Fruit fly (Drosophila melanogaster) whole organism, embryonic: ENCODE measurements around the gene Twdlalpha.

ENCODE experiments used
- Asciz ChIP-seq: fragments of 200-800 bp; sonication (Bioruptor generic); optimal IDR thresholded peaks from 2 replicates; lab custom pipeline; 2017; ENCODE audit warnings: missing biosample characterization, mild to moderate bottlenecking, missing genetic modification characterization, missing genetic modification reagents
- Atf-2 ChIP-seq: fragments of 200-800 bp; sonication (Bioruptor generic); optimal IDR thresholded peaks from 2 replicates; lab custom pipeline; 2016; ENCODE audit warnings: missing biosample characterization, missing genetic modification characterization
- Atf6 ChIP-seq: fragments of 200-800 bp; sonication (Bioruptor generic); IDR thresholded peaks from 2 replicates; pipeline ENCODE4 v1.3.6; 2022; ENCODE audit warnings: missing biosample characterization, missing genetic modification characterization
- Awh ChIP-seq: fragments of 200-800 bp; sonication (Bioruptor generic); IDR thresholded peaks from 2 replicates; pipeline ENCODE4, ENCODE4 v1.3.6; 2022; ENCODE audit warnings: missing biosample characterization, missing genetic modification characterization
- Bteb2 ChIP-seq: fragments of 200-800 bp; sonication (Bioruptor generic); optimal IDR thresholded peaks from 2 replicates; lab custom pipeline; 2016; ENCODE audit warnings: missing biosample characterization, missing genetic modification characterization
- CG1024 ChIP-seq: fragments of 200-800 bp; sonication (Bioruptor generic); IDR thresholded peaks from 2 replicates; pipeline ENCODE4 v1.3.6; 2022; ENCODE audit warnings: missing biosample characterization, missing genetic modification characterization
- CG10543 ChIP-seq: fragments of 200-800 bp; sonication (Bioruptor generic); optimal IDR thresholded peaks from 3 replicates; lab custom pipeline; 2017; ENCODE audit warnings: missing biosample characterization, mild to moderate bottlenecking, missing genetic modification characterization, moderate library complexity
- CG10565 ChIP-seq: fragments of 200-800 bp; sonication (Bioruptor generic); optimal IDR thresholded peaks from 3 replicates; lab custom pipeline; 2016; ENCODE audit warnings: missing biosample characterization, mild to moderate bottlenecking, missing genetic modification characterization
- CG11093 ChIP-seq: fragments of 200-800 bp; sonication (Bioruptor generic); IDR thresholded peaks from 3 replicates; pipeline ENCODE4 v1.3.6; 2022; ENCODE audit warnings: missing biosample characterization, missing genetic modification characterization
- CG11504 ChIP-seq: fragments of 200-800 bp; sonication (Bioruptor generic); optimal IDR thresholded peaks from 3 replicates; lab custom pipeline; 2019; ENCODE audit warnings: missing biosample characterization, mild to moderate bottlenecking, missing genetic modification characterization, moderate library complexity
- CG12071 ChIP-seq: fragments of 200-800 bp; sonication (Bioruptor generic); optimal IDR thresholded peaks from 3 replicates; lab custom pipeline; 2018; ENCODE audit warnings: missing biosample characterization, mild to moderate bottlenecking, missing genetic modification characterization
- CG12391 ChIP-seq: fragments of 200-800 bp; sonication (Bioruptor generic); optimal IDR thresholded peaks from 3 replicates; lab custom pipeline; 2018; ENCODE audit warnings: missing biosample characterization, mild to moderate bottlenecking, missing genetic modification characterization, moderate library complexity
- CG12659 ChIP-seq: fragments of 200-800 bp; sonication (Bioruptor generic); optimal IDR thresholded peaks from 3 replicates; lab custom pipeline; 2017; ENCODE audit warnings: mild to moderate bottlenecking, missing biosample characterization, missing genetic modification reagents, missing genetic modification characterization
- CG14014 ChIP-seq: fragments of 200-800 bp; sonication (Bioruptor generic); IDR thresholded peaks from 2 replicates; pipeline ENCODE4 v1.3.6; 2022; ENCODE audit warnings: missing biosample characterization, missing genetic modification characterization
- CG14441 ChIP-seq: fragments of 200-800 bp; sonication (Bioruptor generic); IDR thresholded peaks from 2 replicates; pipeline ENCODE4 v1.3.6; 2022; ENCODE audit warnings: missing biosample characterization, missing genetic modification characterization
- CG15269 ChIP-seq: fragments of 200-800 bp; sonication (Bioruptor generic); optimal IDR thresholded peaks from 2 replicates; lab custom pipeline; 2018; ENCODE audit warnings: missing biosample characterization, mild to moderate bottlenecking, missing genetic modification characterization, moderate library complexity
- CG15479 ChIP-seq: fragments of 200-800 bp; sonication (Bioruptor generic); optimal IDR thresholded peaks from 3 replicates; lab custom pipeline; 2019; ENCODE audit warnings: missing biosample characterization, mild to moderate bottlenecking, missing genetic modification characterization, moderate library complexity
- CG15514 ChIP-seq: fragments of 200-800 bp; sonication (Bioruptor generic); optimal IDR thresholded peaks from 3 replicates; lab custom pipeline; 2017; ENCODE audit warnings: missing biosample characterization, missing genetic modification characterization, mild to moderate bottlenecking, moderate library complexity, missing genetic modification reagents
- CG1603 ChIP-seq: fragments of 200-800 bp; sonication (Bioruptor generic); optimal IDR thresholded peaks from 2 replicates; lab custom pipeline; 2019; ENCODE audit warnings: missing biosample characterization, mild to moderate bottlenecking, missing genetic modification characterization, moderate library complexity
- CG1647 ChIP-seq: fragments of 200-800 bp; sonication (Bioruptor generic); optimal IDR thresholded peaks from 3 replicates; lab custom pipeline; 2016; ENCODE audit warnings: missing biosample characterization, missing genetic modification characterization
- CG17361 ChIP-seq: fragments of 200-800 bp; sonication (Bioruptor generic); IDR thresholded peaks from 3 replicates; pipeline ENCODE4 v1.3.6; 2022; ENCODE audit warnings: missing biosample characterization, missing genetic modification characterization
- CG18619 ChIP-seq: fragments of 200-800 bp; sonication (Bioruptor generic); optimal IDR thresholded peaks from 3 replicates; lab custom pipeline; 2017; ENCODE audit warnings: missing biosample characterization, mild to moderate bottlenecking, missing genetic modification characterization
- CG2116 ChIP-seq: fragments of 200-800 bp; sonication (Bioruptor generic); optimal IDR thresholded peaks from 3 replicates; lab custom pipeline; 2018; ENCODE audit warnings: missing biosample characterization, mild to moderate bottlenecking, missing genetic modification characterization
- CG2875 ChIP-seq: fragments of 200-800 bp; sonication (Bioruptor generic); optimal IDR thresholded peaks from 2 replicates; lab custom pipeline; 2017; ENCODE audit warnings: missing biosample characterization, mild to moderate bottlenecking, missing genetic modification characterization, missing genetic modification reagents
- CG33213 ChIP-seq: fragments of 200-800 bp; sonication (Bioruptor generic); optimal IDR thresholded peaks from 3 replicates; lab custom pipeline; 2016; ENCODE audit warnings: missing biosample characterization, missing genetic modification characterization
- CG3995 ChIP-seq: fragments of 200-800 bp; sonication (Bioruptor generic); optimal IDR thresholded peaks from 3 replicates; lab custom pipeline; 2016; ENCODE audit warnings: missing biosample characterization, missing genetic modification characterization
- CG43689 ChIP-seq: fragments of 200-800 bp; sonication (Bioruptor generic); IDR thresholded peaks from 2 replicates; pipeline ENCODE4 v1.3.6; 2022; ENCODE audit warnings: missing biosample characterization, missing genetic modification characterization
- CG5180 ChIP-seq: fragments of 200-800 bp; sonication (Bioruptor generic); optimal IDR thresholded peaks from 3 replicates; lab custom pipeline; 2017; ENCODE audit warnings: missing biosample characterization, missing genetic modification characterization, mild to moderate bottlenecking, moderate library complexity, missing genetic modification reagents
- CG8924 ChIP-seq: fragments of 200-800 bp; optimal IDR thresholded peaks from 3 replicates; lab custom pipeline; 2019; ENCODE audit warnings: missing biosample characterization, mild to moderate bottlenecking, missing genetic modification characterization, moderate library complexity
- CG9215 ChIP-seq: fragments of 200-800 bp; sonication (Bioruptor generic); IDR thresholded peaks from 2 replicates; pipeline ENCODE4 v1.3.6; 2022; ENCODE audit warnings: missing biosample characterization, missing genetic modification characterization
- CG9932 ChIP-seq: fragments of 200-800 bp; sonication (Bioruptor generic); IDR thresholded peaks from 2 replicates; pipeline ENCODE4 v1.3.6; 2022; ENCODE audit warnings: missing biosample characterization, missing genetic modification characterization
- CTCF ChIP-seq: fragments of 200-800 bp; sonication (Bioruptor generic); optimal IDR thresholded peaks from 2 replicates; lab custom pipeline; 2017; ENCODE audit warnings: missing biosample characterization, mild to moderate bottlenecking, missing genetic modification characterization, moderate library complexity
- D19B ChIP-seq: fragments of 200-800 bp; sonication (Bioruptor generic); optimal IDR thresholded peaks from 2 replicates; lab custom pipeline; 2017; ENCODE audit warnings: missing biosample characterization, mild to moderate bottlenecking, missing genetic modification characterization
- Ets65A ChIP-seq: fragments of 200-800 bp; sonication (Bioruptor generic); peaks from one replicate; lab custom pipeline; 2016; ENCODE audit warnings: missing biosample characterization, missing genetic modification characterization
- Gug ChIP-seq: fragments of 200-800 bp; sonication (Bioruptor generic); IDR thresholded peaks from 4 replicates; pipeline ENCODE4 v1.3.6; 2022; ENCODE audit warnings: missing biosample characterization, missing genetic modification characterization
- Neu2 ChIP-seq: fragments of 200-800 bp; sonication (Bioruptor generic); optimal IDR thresholded peaks from 3 replicates; lab custom pipeline; 2016; ENCODE audit warnings: missing biosample characterization, missing genetic modification characterization, borderline replicate concordance
- Nf-YB ChIP-seq: fragments of 200-800 bp; sonication (Bioruptor generic); optimal IDR thresholded peaks from 3 replicates; lab custom pipeline; 2019; ENCODE audit warnings: missing biosample characterization, mild to moderate bottlenecking, missing genetic modification characterization, moderate library complexity
- Poxn ChIP-seq: fragments of 200-800 bp; sonication (Bioruptor generic); IDR thresholded peaks from 2 replicates; pipeline ENCODE4 v1.3.6; 2022; ENCODE audit warnings: missing biosample characterization, missing genetic modification characterization
- Tbp ChIP-seq: fragments of >200 bp; optimal IDR thresholded peaks from 2 replicates; lab custom pipeline; 2018; ENCODE audit warnings: missing biosample characterization, missing genetic modification characterization
- al ChIP-seq: fragments of 200-800 bp; sonication (Bioruptor generic); IDR thresholded peaks from 2 replicates; pipeline ENCODE4 v1.3.6; 2022; ENCODE audit warnings: missing biosample characterization, missing genetic modification characterization
- chinmo ChIP-seq: fragments of 200-800 bp; sonication (Bioruptor generic); IDR thresholded peaks from 4 replicates; pipeline ENCODE4 v1.3.6; 2022; ENCODE audit warnings: missing biosample characterization, missing genetic modification characterization; ENCODE audit not compliant: partially characterized antibody
- gfzf ChIP-seq: fragments of 200-800 bp; sonication (Bioruptor generic); optimal IDR thresholded peaks from 2 replicates; lab custom pipeline; 2016; ENCODE audit warnings: missing biosample characterization, mild to moderate bottlenecking, missing genetic modification characterization, moderate library complexity
- insv ChIP-seq, 2 experiments: fragments of 200-800 bp; sonication (Bioruptor generic); optimal IDR thresholded peaks; 3 replicates each; lab custom pipeline; 2016 to 2018; ENCODE audit warnings: missing biosample characterization in 2 of 2, missing genetic modification characterization in 2 of 2
- pho ChIP-seq: fragments of 200-800 bp; sonication (Bioruptor generic); optimal IDR thresholded peaks from 2 replicates; lab custom pipeline; 2016; ENCODE audit warnings: missing biosample characterization, missing genetic modification characterization
- scrt ChIP-seq: fragments of 200-800 bp; sonication (Bioruptor generic); optimal IDR thresholded peaks from 2 replicates; lab custom pipeline; 2018; ENCODE audit warnings: missing biosample characterization, mild to moderate bottlenecking, missing genetic modification characterization, moderate library complexity
- sim ChIP-seq: fragments of 200-800 bp; sonication (Bioruptor generic); IDR thresholded peaks from 2 replicates; pipeline ENCODE4 v1.3.6; 2022; ENCODE audit warnings: missing biosample characterization, missing genetic modification characterization
- slou ChIP-seq: fragments of 200-800 bp; sonication (Bioruptor generic); optimal IDR thresholded peaks from 3 replicates; lab custom pipeline; 2016; ENCODE audit warnings: missing biosample characterization, missing genetic modification characterization
- so ChIP-seq: fragments of 200-800 bp; sonication (Bioruptor generic); IDR thresholded peaks from 3 replicates; pipeline ENCODE4 v1.3.6; 2022; ENCODE audit warnings: missing biosample characterization, missing genetic modification characterization
- toy ChIP-seq: fragments of 200-800 bp; sonication (Bioruptor generic); IDR thresholded peaks from 2 replicates; pipeline ENCODE4 v1.3.6; 2022; ENCODE audit warnings: missing biosample characterization, missing genetic modification characterization
- trh ChIP-seq: fragments of 200-800 bp; sonication (Bioruptor generic); optimal IDR thresholded peaks from 2 replicates; lab custom pipeline; 2016; ENCODE audit warnings: missing biosample characterization, missing genetic modification characterization
- tx ChIP-seq: fragments of 200-800 bp; sonication (Bioruptor generic); optimal IDR thresholded peaks from 2 replicates; lab custom pipeline; 2016; ENCODE audit warnings: missing biosample characterization, missing genetic modification characterization
- usp ChIP-seq: fragments of >200 bp; optimal IDR thresholded peaks from 2 replicates; lab custom pipeline; 2017; ENCODE audit warnings: missing biosample characterization, missing genetic modification characterization
- vnd ChIP-seq: fragments of 200-800 bp; sonication (Bioruptor generic); IDR thresholded peaks from 3 replicates; pipeline ENCODE4 v1.3.6; 2022; ENCODE audit warnings: missing biosample characterization, missing genetic modification characterization; ENCODE audit not compliant: partially characterized antibody

Twdlalpha gene

dm6 chrX:16694959-16695358 lies 47.7 kb upstream of the Twdlalpha start, which contains the start of gene Septin4 (continued):
- TF ChIP-seq CG3995 (GFP tag; lab: Kevin White, UChicago) (no peak), slou (GFP tag; lab: Kevin White, UChicago) (no peak), Neu2 (no peak), CG12071 (GFP tag; lab: Kevin White, UChicago) (no peak), insv (GFP tag; optimal IDR thresholded peaks at IDR 0.05; lab: Kevin White, UChicago) (no peak), chinmo (GFP tag; lab: Robert Waterston, UW) (peak; percentile 65; the same call in 1 of the 4 replicates), CG1647 (GFP tag; lab: Kevin White, UChicago) (no peak), Awh (GFP tag; lab: Robert Waterston, UW) (no peak), al (no peak), CG10543 (no peak), Nf-YB (GFP tag; lab: Kevin White, UChicago) (no peak), CG14441 (no peak), CG17361 (no peak), trh (GFP tag; lab: Kevin White, UChicago) (no peak), Bteb2 (GFP tag; lab: Kevin White, UChicago) (no peak), CG33213 (no peak), tx (GFP tag; lab: Kevin White, UChicago) (no peak), pho (no peak), CG11093 (GFP tag; lab: Robert Waterston, UW) (no peak), CG14014 (GFP tag; lab: Robert Waterston, UW) (no peak), Tbp (no peak), CG8924 (tag; lab: Kevin White, UChicago) (peak; percentile 21), CG5180 (GFP tag; lab: Kevin White, UChicago) (peak; percentile 24), CG43689 (GFP tag; lab: Robert Waterston, UW) (no peak), CG11504 (tag; lab: Kevin White, UChicago) (no peak), CG2116 (GFP tag; lab: Kevin White, UChicago) (no peak), CG15479 (GFP tag; lab: Kevin White, UChicago) (no peak), Gug (GFP tag; lab: Robert Waterston, UW) (no peak), CG12659 (GFP tag; lab: Kevin White, UChicago) (peak; percentile 16), scrt (GFP tag; lab: Kevin White, UChicago) (no peak), CG10565 (GFP tag; lab: Kevin White, UChicago) (no peak), CG12391 (tag; lab: Kevin White, UChicago) (no peak), Poxn (no peak), CG1603 (tag; lab: Kevin White, UChicago) (peak; percentile 19), so (GFP tag; lab: Robert Waterston, UW) (no peak), vnd (GFP tag; lab: Robert Waterston, UW) (no peak), Atf-2 (GFP tag; lab: Kevin White, UChicago) (no peak), gfzf (GFP tag; lab: Kevin White, UChicago) (peak; percentile 50), CG15269 (no peak), toy (GFP tag; lab: Robert Waterston, UW) (no peak), CG18619 (GFP tag; lab: Kevin White, UChicago) (no peak), usp (GFP tag; lab: Kevin White, UChicago) (no peak), CG15514 (peak; percentile 32), Atf6 (GFP tag; lab: Robert Waterston, UW) (no peak), CG9932 (GFP tag; lab: Robert Waterston, UW) (no peak), CG9215 (GFP tag; lab: Robert Waterston, UW) (no peak), CG2875 (GFP tag; lab: Kevin White, UChicago) (no peak), CG1024 (GFP tag; lab: Robert Waterston, UW) (no peak), Ets65A (GFP tag; lab: Kevin White, UChicago) (peak; percentile 56), sim (GFP tag; lab: Robert Waterston, UW) (no peak), D19B (no peak), CTCF (GFP tag; lab: Kevin White, UChicago) (no peak), Asciz (GFP tag; lab: Kevin White, UChicago) (no peak)
